Worm (Caenorhabditis elegans): ENCODE measurements around the gene srlf-32.

srlf-32 gene

DNA sequence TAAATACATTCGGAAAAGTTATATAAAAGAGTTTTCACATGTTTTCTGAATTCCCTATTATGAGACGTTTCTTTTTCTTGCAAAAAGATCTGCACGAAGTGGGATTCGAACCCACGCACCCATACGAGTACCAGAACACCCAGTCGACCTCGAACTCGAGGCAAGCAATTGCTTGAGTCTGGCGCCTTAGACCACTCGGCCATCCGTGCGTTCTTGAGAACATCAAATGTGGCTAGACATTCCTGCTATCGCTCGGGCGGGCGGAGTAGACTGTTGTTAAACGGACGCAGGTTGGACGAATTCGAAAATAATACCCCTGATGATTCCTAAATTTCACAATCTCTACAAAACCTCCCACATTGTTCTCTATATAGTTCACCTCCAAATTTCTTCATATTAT is 2.6 kb downstream of the srlf-32 start:
- TF ChIP-seq rcor-1 (GFP tag; IDR thresholded peaks at IDR 0.05) (0 out of 2 replicates have a peak, but pooled peaks have one; percentile 44), ztf-3 (GFP tag; optimal IDR thresholded peaks at IDR 0.05) (no peak), zim-3 (tag; optimal IDR thresholded peaks at IDR 0.05) (peak; percentile 55), lsl-1 (GFP tag; optimal IDR thresholded peaks at IDR 0.05) (peak; percentile 50), ceh-79 (tag; optimal IDR thresholded peaks at IDR 0.05) (no peak), unc-130 (GFP tag; optimal IDR thresholded peaks at IDR 0.05) (no peak), mcd-1 (GFP tag; IDR thresholded peaks at IDR 0.05) (no peak; the same call in 1 of the 2 replicates), egrh-3 (GFP tag; IDR thresholded peaks at IDR 0.05) (peak; percentile 21; the same call in 1 of the 2 replicates), K12H6.12 (tag; optimal IDR thresholded peaks at IDR 0.05) (peak; percentile 30), somi-1 (GFP tag; optimal IDR thresholded peaks at IDR 0.05) (no peak), him-1 (tag; optimal IDR thresholded peaks at IDR 0.05) (peak; percentile 90), lin-40 (tag; optimal IDR thresholded peaks at IDR 0.05) (no peak), cebp-1 (GFP tag; IDR thresholded peaks at IDR 0.05) (no peak), cebp-1 (tag; optimal IDR thresholded peaks at IDR 0.05) (no peak), mes-4 (tag; optimal IDR thresholded peaks at IDR 0.05) (peak; percentile 8), lin-26 (GFP tag; IDR thresholded peaks at IDR 0.05) (peak; percentile 51; the same call in 1 of the 2 replicates), nfyb-1 (GFP tag; IDR thresholded peaks at IDR 0.05) (peak; percentile 48; the same call in 1 of the 2 replicates), ztf-18 (tag; optimal IDR thresholded peaks at IDR 0.05) (peak; percentile 60), chd-7 (tag; optimal IDR thresholded peaks at IDR 0.05) (no peak), attf-5 (GFP tag; optimal IDR thresholded peaks at IDR 0.05) (peak; percentile 38), ets-4 (GFP tag; optimal IDR thresholded peaks at IDR 0.05) (no peak), athp-1 (tag; optimal IDR thresholded peaks at IDR 0.05) (peak; percentile 16), madf-3 (GFP tag; IDR thresholded peaks at IDR 0.05) (0 out of 2 replicates have a peak, but pooled peaks have one; percentile 56), attf-6 (GFP tag; IDR thresholded peaks at IDR 0.05) (peak; percentile 65; the same call in 1 of the 2 replicates), snpc-4 (GFP tag; optimal IDR thresholded peaks at IDR 0.05) (peak; percentile 28), snpc-4 (tag; optimal IDR thresholded peaks at IDR 0.05) (peak in 3 of 4 experiments; percentile 29 to 75 (median 58)), ekl-4 (GFP tag; IDR thresholded peaks at IDR 0.05) (no peak), F23B12.7 (tag; optimal IDR thresholded peaks at IDR 0.05; ENCODE audit: insufficient read depth) (peak; percentile 63), dox-1 (GFP tag; IDR thresholded peaks at IDR 0.05) (peak; percentile 79; the same call in 1 of the 2 replicates), ZK185.1 (tag; optimal IDR thresholded peaks at IDR 0.05; ENCODE audit: poor library complexity, severe bottlenecking) (peak; percentile 59), madf-10 (tag; optimal IDR thresholded peaks at IDR 0.05) (peak; percentile 12), F33H1.4 (GFP tag; IDR thresholded peaks at IDR 0.05) (0 out of 2 replicates have a peak, but pooled peaks have one; percentile 36), rpc-1 (optimal IDR thresholded peaks at IDR 0.05) (peak; percentile 64), rpc-1 (tag; optimal IDR thresholded peaks at IDR 0.05) (peak; percentile 78), Y56A3A.18 (GFP tag; IDR thresholded peaks at IDR 0.05) (0 out of 2 replicates have a peak, but pooled peaks have one; percentile 68), snpc-3.4 (tag; optimal IDR thresholded peaks at IDR 0.05) (no peak), zfh-2 (GFP tag; conservative IDR thresholded peaks at IDR 0.05) (no peak), D2030.7 (GFP tag; IDR thresholded peaks at IDR 0.05) (peak; percentile 62; the same call in 1 of the 2 replicates), ztf-25 (GFP tag; IDR thresholded peaks at IDR 0.05) (0 out of 2 replicates have a peak, but pooled peaks have one; percentile 34), ztf-26 (tag; optimal IDR thresholded peaks at IDR 0.05) (peak; percentile 18), nfya-1 (tag; optimal IDR thresholded peaks at IDR 0.05; ENCODE audit: borderline replicate concordance, insufficient read depth) (no peak), let-526 (GFP tag; IDR thresholded peaks at IDR 0.05) (0 out of 2 replicates have a peak, but pooled peaks have one; percentile 33), hmg-1.2 (GFP tag; IDR thresholded peaks at IDR 0.05) (peak; percentile 71), nhr-90 (tag; optimal IDR thresholded peaks at IDR 0.05) (peak; percentile 52), F49E8.2 (tag; optimal IDR thresholded peaks at IDR 0.05; ENCODE audit: insufficient read depth) (peak; percentile 1), mxl-1 (tag; optimal IDR thresholded peaks at IDR 0.05) (no peak), F22D6.2 (tag; optimal IDR thresholded peaks at IDR 0.05) (no peak), hrde-1 (tag; optimal IDR thresholded peaks at IDR 0.05; ENCODE audit: borderline replicate concordance) (peak; percentile 44)

All from whole organism, young adult.